Fruit fly (Drosophila melanogaster): Measurements from ENCODE around the gene Smr.

The Smr gene

dm6 chrX:12699095-12699750 is 43.2 kb downstream of the Smr start (continued):
- no peak for TF ChIP-seq CG16863 (GFP tag; optimal IDR thresholded peaks at IDR 0.05)
- TF ChIP-seq Abd-B (GFP tag; optimal IDR thresholded peaks at IDR 0.05), result peak; percentile 11
- peak; percentile 14 for TF ChIP-seq CG15514 (GFP tag; optimal IDR thresholded peaks at IDR 0.05)
- no peak for TF ChIP-seq grn (GFP tag; optimal IDR thresholded peaks at IDR 0.05)
- TF ChIP-seq Atf6 (GFP tag; IDR thresholded peaks at IDR 0.05), result peak; percentile 35; the same call in 1 of the 2 replicates
- peak; percentile 5 for TF ChIP-seq caup (GFP tag; optimal IDR thresholded peaks at IDR 0.05; ENCODE audit: severe bottlenecking)
- no peak for TF ChIP-seq CG4730 (GFP tag; IDR thresholded peaks at IDR 0.05)
- peak; percentile 79; the same call in 2 of the 3 replicates for TF ChIP-seq ci (GFP tag; IDR thresholded peaks at IDR 0.05)
- peak; percentile 16 for TF ChIP-seq CG9817 (tag; optimal IDR thresholded peaks at IDR 0.05)
- TF ChIP-seq CG9932 (GFP tag; IDR thresholded peaks at IDR 0.05), result no peak
- TF ChIP-seq CG8478 (optimal IDR thresholded peaks at IDR 0.05), result no peak
- TF ChIP-seq Camta (GFP tag; optimal IDR thresholded peaks at IDR 0.05), result peak; percentile 27
- no peak for TF ChIP-seq h (optimal IDR thresholded peaks at IDR 0.05)
- TF ChIP-seq kah (GFP tag; optimal IDR thresholded peaks at IDR 0.05), result no peak
- TF ChIP-seq CG1529 (GFP tag; optimal IDR thresholded peaks at IDR 0.05), result no peak
- TF ChIP-seq Doc3 (GFP tag; IDR thresholded peaks at IDR 0.05; ENCODE audit: partially characterized antibody), result no peak
- TF ChIP-seq Ptx1 (GFP tag; IDR thresholded peaks at IDR 0.05), result no peak
- TF ChIP-seq trem (tag; optimal IDR thresholded peaks at IDR 0.05), result peak; percentile 2
- TF ChIP-seq hb (GFP tag; IDR thresholded peaks at IDR 0.05; ENCODE audit: partially characterized antibody), result no peak
- peak; percentile 53 for TF ChIP-seq slbo (GFP tag; IDR thresholded peaks at IDR 0.05)
- no peak for TF ChIP-seq oc (tag; optimal IDR thresholded peaks at IDR 0.05)
- TF ChIP-seq ro (GFP tag; IDR thresholded peaks at IDR 0.05), result no peak
- TF ChIP-seq CG8388 (GFP tag; optimal IDR thresholded peaks at IDR 0.05), result no peak
- TF ChIP-seq ems (GFP tag; optimal IDR thresholded peaks at IDR 0.05), result no peak
- TF ChIP-seq CG11695 (GFP tag; IDR thresholded peaks at IDR 0.05), result no peak
- no peak for TF ChIP-seq inv (GFP tag; IDR thresholded peaks at IDR 0.05; ENCODE audit: partially characterized antibody)
- peak; percentile 27; the same call in 1 of the 2 replicates for TF ChIP-seq E2f1 (GFP tag; IDR thresholded peaks at IDR 0.05)
- no peak for TF ChIP-seq hkb (optimal IDR thresholded peaks at IDR 0.05)
- peak; percentile 54; the same call in 1 of the 2 replicates for TF ChIP-seq hkb (GFP tag; IDR thresholded peaks at IDR 0.05)
- TF ChIP-seq CG10321 (GFP tag; IDR thresholded peaks at IDR 0.05), result no peak
- no peak for TF ChIP-seq CG10654 (GFP tag; optimal IDR thresholded peaks at IDR 0.05)
- TF ChIP-seq bowl (GFP tag; IDR thresholded peaks at IDR 0.05), result no peak
- no peak for TF ChIP-seq CG18011 (GFP tag; optimal IDR thresholded peaks at IDR 0.05)
- TF ChIP-seq CG14667 (GFP tag; IDR thresholded peaks at IDR 0.05), result no peak
- TF ChIP-seq HHEX (GFP tag; optimal IDR thresholded peaks at IDR 0.05), result no peak
- no peak for TF ChIP-seq E2f2 (GFP tag; IDR thresholded peaks at IDR 0.05)
- no peak for TF ChIP-seq CG34422 (GFP tag; IDR thresholded peaks at IDR 0.05)
- peak; percentile 59 for TF ChIP-seq CG11504 (tag; optimal IDR thresholded peaks at IDR 0.05)
- TF ChIP-seq CG2129 (GFP tag; IDR thresholded peaks at IDR 0.05; ENCODE audit: partially characterized antibody), result no peak
- TF ChIP-seq MTF-1 (GFP tag; optimal IDR thresholded peaks at IDR 0.05; ENCODE audit: borderline replicate concordance), result no peak
- TF ChIP-seq unpg (GFP tag; optimal IDR thresholded peaks at IDR 0.05), result peak; percentile 32
- TF ChIP-seq Sry-β (GFP tag; optimal IDR thresholded peaks at IDR 0.05), result no peak
- TF ChIP-seq ind (GFP tag; optimal IDR thresholded peaks at IDR 0.05), result peak; percentile 26
- no peak for TF ChIP-seq Ets65A (GFP tag)
- TF ChIP-seq CG1024 (GFP tag; IDR thresholded peaks at IDR 0.05), result no peak
- TF ChIP-seq CG33213 (GFP tag; optimal IDR thresholded peaks at IDR 0.05), result no peak
- no peak for TF ChIP-seq Usf (GFP tag; optimal IDR thresholded peaks at IDR 0.05)
- TF ChIP-seq en (GFP tag; optimal IDR thresholded peaks at IDR 0.05), result no peak
- no peak for TF ChIP-seq CG3407 (GFP tag; optimal IDR thresholded peaks at IDR 0.05)
- no peak for TF ChIP-seq fd3F (GFP tag; optimal IDR thresholded peaks at IDR 0.05)
- no peak for TF ChIP-seq CG3065 (GFP tag; optimal IDR thresholded peaks at IDR 0.05)
